Fruit fly (Drosophila melanogaster): Measurements from ENCODE around the gene CG18273.

dm6 chrX:498924-499588, 11.7 kb upstream of the CG18273 start:
- no peak for TF ChIP-seq psq (optimal IDR thresholded peaks at IDR 0.05)
- TF ChIP-seq CG8478 (optimal IDR thresholded peaks at IDR 0.05) = no peak

Data from whole organism.